Worm (Caenorhabditis elegans) whole organism, L1 larva: ENCODE results near the gene chil-10.

ENCODE experiments used
- C34B4.2 ChIP-seq: sonication (generic microtip); optimal IDR thresholded peaks from 2 replicates; lab custom pipeline; 2017; ENCODE audit warnings: mild to moderate bottlenecking, missing genetic modification characterization, missing compliant biosample characterization
- aha-1 ChIP-seq: fragments of 150-350 bp; optimal IDR thresholded peaks from 2 replicates; lab custom pipeline; 2014; ENCODE audit warnings: missing biosample characterization, missing genetic modification characterization
- blmp-1 ChIP-seq: fragments of 150-350 bp; optimal IDR thresholded peaks from 2 replicates; lab custom pipeline; 2014; ENCODE audit warnings: missing biosample characterization, missing genetic modification characterization
- ceh-63 ChIP-seq: fragments of 200-800 bp; sonication (Bioruptor generic); optimal IDR thresholded peaks from 2 replicates; lab custom pipeline; 2018; ENCODE audit warnings: mild to moderate bottlenecking, missing genetic modification characterization, missing compliant biosample characterization
- ceh-8 ChIP-seq: fragments of 200-800 bp; sonication (Bioruptor generic); optimal IDR thresholded peaks from 2 replicates; lab custom pipeline; 2018; ENCODE audit warnings: mild to moderate bottlenecking, missing genetic modification characterization, moderate library complexity, missing compliant biosample characterization
- ceh-88 ChIP-seq: fragments of 200-800 bp; sonication (Bioruptor generic); IDR thresholded peaks from 2 replicates; pipeline ENCODE4 v1.3.6; 2022; ENCODE audit warnings: missing genetic modification characterization, missing compliant biosample characterization
- ceh-90 ChIP-seq: sonication (generic microtip); optimal IDR thresholded peaks from 2 replicates; lab custom pipeline; 2016; ENCODE audit warnings: missing genetic modification characterization, missing compliant biosample characterization
- efl-1 ChIP-seq, 4 experiments: fragments of 150-350 bp; optimal IDR thresholded peaks in 3 of 4; peaks in 1 of 4; 1 replicate in 1 of 4; 2 replicates in 3 of 4; lab custom pipeline; 2014; ENCODE audit warnings: missing biosample characterization in 2 of 4, missing genetic modification characterization in 2 of 4, missing genetic modification reagents in 2 of 4
- egl-13 ChIP-seq: sonication (generic microtip); optimal IDR thresholded peaks from 2 replicates; lab custom pipeline; 2016; ENCODE audit warnings: missing genotype, missing genetic modification reagents, missing genetic modification characterization, missing compliant biosample characterization
- egl-27 ChIP-seq, 2 experiments: fragments of 150-350 bp in 1 of 2; sonication (generic microtip); optimal IDR thresholded peaks; 3 replicates each; lab custom pipeline; 2017 to 2018; ENCODE audit warnings: missing biosample characterization in 2 of 2, missing genetic modification characterization in 2 of 2, missing genetic modification reagents in 2 of 2
- elt-2 ChIP-seq: sonication (generic microtip); optimal IDR thresholded peaks from 2 replicates; lab custom pipeline; 2016; ENCODE audit warnings: missing genetic modification characterization, mild to moderate bottlenecking, inconsistent platforms, missing compliant biosample characterization, missing genetic modification reagents
- ets-5 ChIP-seq: fragments of 200-800 bp; sonication (Bioruptor generic); IDR thresholded peaks from 2 replicates; pipeline ENCODE4 v1.3.6; 2022; ENCODE audit warnings: missing genetic modification characterization, missing compliant biosample characterization
- fkh-4 ChIP-seq: sonication (generic microtip); optimal IDR thresholded peaks from 2 replicates; lab custom pipeline; 2016; ENCODE audit warnings: missing compliant biosample characterization, missing genetic modification characterization, borderline replicate concordance
- fkh-8 ChIP-seq: sonication (generic microtip); optimal IDR thresholded peaks from 2 replicates; lab custom pipeline; 2016; ENCODE audit warnings: mild to moderate bottlenecking, missing genetic modification characterization, missing compliant biosample characterization
- hlh-4 ChIP-seq: sonication (generic microtip); optimal IDR thresholded peaks from 2 replicates; lab custom pipeline; 2016; ENCODE audit warnings: mild to moderate bottlenecking, missing genetic modification characterization, missing compliant biosample characterization
- isw-1 ChIP-seq: fragments of 200-800 bp; sonication (Bioruptor generic); IDR thresholded peaks from 2 replicates; pipeline ENCODE4 v1.3.6; 2022; ENCODE audit warnings: missing genetic modification characterization, missing compliant biosample characterization
- lin-14 ChIP-seq: fragments of 200-800 bp; sonication (Bioruptor generic); optimal IDR thresholded peaks from 2 replicates; lab custom pipeline; 2018; ENCODE audit warnings: mild to moderate bottlenecking, missing genetic modification characterization, moderate library complexity, missing compliant biosample characterization
- lin-15B ChIP-seq: fragments of 150-350 bp; sonication (generic microtip); optimal IDR thresholded peaks from 3 replicates; lab custom pipeline; 2014; ENCODE audit warnings: missing biosample characterization, missing genetic modification characterization
- lin-35 ChIP-seq, 2 experiments: fragments of 150-350 bp; optimal IDR thresholded peaks; 2 replicates each; lab custom pipeline; 2014; ENCODE audit warnings: missing biosample characterization in 2 of 2, missing genetic modification characterization in 2 of 2, missing genetic modification reagents in 2 of 2
- mab-9 ChIP-seq: fragments of 200-800 bp; sonication (Bioruptor generic); IDR thresholded peaks from 2 replicates; pipeline ENCODE4 v1.3.6; 2022; ENCODE audit warnings: missing genetic modification reagents, missing genetic modification characterization, missing compliant biosample characterization
- mef-2 ChIP-seq: fragments of 150-350 bp; optimal IDR thresholded peaks from 2 replicates; lab custom pipeline; 2014; ENCODE audit warnings: missing biosample characterization, missing genetic modification characterization
- nhr-19 ChIP-seq: fragments of 200-800 bp; sonication (Bioruptor generic); conservative IDR thresholded peaks from 2 replicates; pipeline ENCODE4 v1.3.6; 2022; ENCODE audit warnings: missing genetic modification characterization, missing compliant biosample characterization
- nhr-20 ChIP-seq: sonication (generic microtip); optimal IDR thresholded peaks from 2 replicates; lab custom pipeline; 2016; ENCODE audit warnings: mild to moderate bottlenecking, missing genetic modification characterization, missing compliant biosample characterization
- nhr-237 ChIP-seq: fragments of 150-350 bp; optimal IDR thresholded peaks from 2 replicates; lab custom pipeline; 2014; ENCODE audit warnings: missing biosample characterization, missing genetic modification characterization
- nhr-47 ChIP-seq: sonication (generic microtip); optimal IDR thresholded peaks from 2 replicates; lab custom pipeline; 2016; ENCODE audit warnings: mild to moderate bottlenecking, missing genetic modification characterization, moderate library complexity, missing compliant biosample characterization
- nhr-71 ChIP-seq: sonication (generic microtip); optimal IDR thresholded peaks from 2 replicates; lab custom pipeline; 2016; ENCODE audit warnings: mild to moderate bottlenecking, missing genetic modification characterization, moderate library complexity, missing compliant biosample characterization
- nhr-85 ChIP-seq: sonication (generic microtip); peaks from one replicate; lab custom pipeline; 2016; ENCODE audit warnings: missing genetic modification characterization, inconsistent platforms, missing compliant biosample characterization
- nhr-90 ChIP-seq: sonication (generic microtip); optimal IDR thresholded peaks from 2 replicates; lab custom pipeline; 2016; ENCODE audit warnings: mild to moderate bottlenecking, missing genetic modification characterization, missing compliant biosample characterization; ENCODE audit not compliant: poor library complexity
- pax-3 ChIP-seq: fragments of 200-800 bp; sonication (Bioruptor generic); optimal IDR thresholded peaks from 2 replicates; lab custom pipeline; 2018; ENCODE audit warnings: mild to moderate bottlenecking, missing genetic modification characterization, moderate library complexity, missing compliant biosample characterization
- sptf-1 ChIP-seq: fragments of 150-350 bp; optimal IDR thresholded peaks from 2 replicates; lab custom pipeline; 2014; ENCODE audit warnings: missing biosample characterization, missing genetic modification characterization
- sup-37 ChIP-seq: fragments of 200-800 bp; sonication (Bioruptor generic); optimal IDR thresholded peaks from 2 replicates; lab custom pipeline; 2018; ENCODE audit warnings: mild to moderate bottlenecking, missing genetic modification characterization, missing compliant biosample characterization
- swsn-7 ChIP-seq: sonication (generic microtip); optimal IDR thresholded peaks from 2 replicates; lab custom pipeline; 2016; ENCODE audit warnings: missing genetic modification characterization, missing compliant biosample characterization
- tbx-2 ChIP-seq: sonication (generic microtip); optimal IDR thresholded peaks from 2 replicates; lab custom pipeline; 2016; ENCODE audit warnings: missing genetic modification characterization, missing compliant biosample characterization
- unc-30 ChIP-seq: sonication (generic microtip); optimal IDR thresholded peaks from 2 replicates; lab custom pipeline; 2017; ENCODE audit warnings: missing biosample characterization, missing genetic modification characterization
- unc-86 ChIP-seq: sonication (generic microtip); optimal IDR thresholded peaks from 2 replicates; lab custom pipeline; 2016; ENCODE audit warnings: missing genetic modification characterization, missing compliant biosample characterization
- vab-15 ChIP-seq: sonication (generic microtip); optimal IDR thresholded peaks from 2 replicates; lab custom pipeline; 2017; ENCODE audit warnings: missing genotype, mild to moderate bottlenecking, missing genetic modification characterization, missing compliant biosample characterization
- ztf-11 ChIP-seq, 2 experiments: sonication (generic microtip); optimal IDR thresholded peaks; 2 replicates each; lab custom pipeline; 2016 to 2017; ENCODE audit warnings: missing genetic modification characterization in 2 of 2, missing biosample characterization in 1 of 2, missing compliant biosample characterization in 1 of 2

Gene chil-10

ce11 chrX:938269-938883 lies 19.3 kb upstream of the chil-10 start, which contains the start of gene F53H8.3:
Gene F53H8.3 (plus strand): TSS chrX:938543.
- TF ChIP-seq tbx-2 (tag; lab: Kevin White, UChicago) = no peak
- peak; percentile 87 for TF ChIP-seq elt-2
- TF ChIP-seq, all 84 proteins: peak for 1

ce11 chrX:945669-946068 lies 12.0 kb upstream of the chil-10 start:
- TF ChIP-seq efl-1 (optimal IDR thresholded peaks at IDR 0.05; lab: Kevin White, UChicago) = no peak
- peak in 1 of 2 experiments; percentile 91 for TF ChIP-seq efl-1 (GFP tag; optimal IDR thresholded peaks at IDR 0.05 in 1 of 2; lab: Kevin White, UChicago)
- TF ChIP-seq nhr-20 (tag; lab: Kevin White, UChicago) = peak; percentile 5
- TF ChIP-seq elt-2 = peak; percentile 72
- no peak for TF ChIP-seq C34B4.2 (tag; lab: Kevin White, UChicago)
- no peak for TF ChIP-seq vab-15 (tag; lab: Kevin White, UChicago)
- TF ChIP-seq lin-35 (GFP tag; optimal IDR thresholded peaks at IDR 0.05; lab: Kevin White, UChicago) = peak in 1 of 2 experiments; percentile 49
- TF ChIP-seq unc-86 (tag; lab: Kevin White, UChicago) = no peak
- TF ChIP-seq nhr-237 (tag; lab: Kevin White, UChicago) = no peak
- no peak for TF ChIP-seq egl-27 (tag; optimal IDR thresholded peaks at IDR 0.05; lab: Kevin White, UChicago)

ce11 chrX:947885-948284 lies 9.8 kb upstream of the chil-10 start:
- peak; percentile 8 for TF ChIP-seq nhr-85 (tag; lab: Kevin White, UChicago)
- TF ChIP-seq ceh-8 (GFP tag; lab: Kevin White, UChicago) = no peak
- TF ChIP-seq fkh-8 (tag; lab: Kevin White, UChicago) = peak; percentile 73
- TF ChIP-seq vab-15 (tag; lab: Kevin White, UChicago) = no peak
- TF ChIP-seq hlh-4 (tag; lab: Kevin White, UChicago) = peak; percentile 6
- TF ChIP-seq nhr-71 (tag; lab: Kevin White, UChicago) = peak; percentile 20
- TF ChIP-seq unc-86 (tag; lab: Kevin White, UChicago) = no peak
- TF ChIP-seq pax-3 (tag; lab: Kevin White, UChicago) = no peak
- TF ChIP-seq blmp-1 = no peak
- no peak for TF ChIP-seq ceh-88 (GFP tag; lab: Robert Waterston, UW)
- no peak for TF ChIP-seq nhr-237 (tag; lab: Kevin White, UChicago)
- peak; percentile 19 for TF ChIP-seq nhr-47 (tag; lab: Kevin White, UChicago)
- TF ChIP-seq egl-13 = no peak
- TF ChIP-seq ztf-11 (tag; optimal IDR thresholded peaks at IDR 0.05; lab: Kevin White, UChicago) = no peak
- no peak for TF ChIP-seq sptf-1 (tag; lab: Kevin White, UChicago)
- TF ChIP-seq mef-2 (tag; lab: Kevin White, UChicago) = no peak
- TF ChIP-seq isw-1 (GFP tag; lab: Robert Waterston, UW) = no peak
- no peak for TF ChIP-seq efl-1 (optimal IDR thresholded peaks at IDR 0.05; lab: Kevin White, UChicago)
- no peak for TF ChIP-seq efl-1 (GFP tag; optimal IDR thresholded peaks at IDR 0.05 in 1 of 2; lab: Kevin White, UChicago)
- no peak for TF ChIP-seq lin-14 (GFP tag; lab: Kevin White, UChicago)
- no peak for TF ChIP-seq ets-5
- no peak for TF ChIP-seq lin-15B (tag; lab: Kevin White, UChicago)
- TF ChIP-seq swsn-7 (tag; lab: Kevin White, UChicago) = no peak
- no peak for TF ChIP-seq ceh-90 (tag; lab: Kevin White, UChicago)
- no peak for TF ChIP-seq nhr-90 (tag; lab: Kevin White, UChicago)
- no peak for TF ChIP-seq mab-9 (GFP tag; lab: Robert Waterston, UW)
- TF ChIP-seq fkh-4 (tag; lab: Kevin White, UChicago) = no peak

ce11 chrX:948783-949182 lies 8.9 kb upstream of the chil-10 start, which contains the start of gene sms-2:
Gene sms-2 (minus strand): TSS chrX:948883.
- no peak for TF ChIP-seq unc-30
- TF ChIP-seq ceh-88 (GFP tag; lab: Robert Waterston, UW) = no peak
- no peak for TF ChIP-seq nhr-19 (GFP tag; lab: Robert Waterston, UW)
- TF ChIP-seq ets-5 = no peak
- no peak for TF ChIP-seq tbx-2 (tag; lab: Kevin White, UChicago)
- no peak for TF ChIP-seq ceh-63
- no peak for TF ChIP-seq aha-1 (tag; lab: Kevin White, UChicago)
- TF ChIP-seq sptf-1 (tag; lab: Kevin White, UChicago) = no peak
- no peak for TF ChIP-seq nhr-237 (tag; lab: Kevin White, UChicago)
- no peak for TF ChIP-seq sup-37 (GFP tag; lab: Kevin White, UChicago)
